Worm (Caenorhabditis elegans): ENCODE measurements around the gene C36C9.11.

C36C9.11 gene

ce11 chrX:1737606-1738005 is 50.4 kb downstream of the C36C9.11 start, which contains the start of gene F07G6.10:
TSS of gene F07G6.10 (plus strand) at chrX:1737906.
- TF ChIP-seq elt-3 (tag; optimal IDR thresholded peaks at IDR 0.05) = no peak
- TF ChIP-seq lin-13 (GFP tag; optimal IDR thresholded peaks at IDR 0.05) = no peak
